Worm (Caenorhabditis elegans): ENCODE results near the gene clec-4.
"Not testable (repeated sequence)": the region's sequence is repeated elsewhere in the genome, so short reads cannot be mapped to it uniquely, and the experiment has no call there.

- not testable (repeated sequence) for TF ChIP-seq C34F6.9 (tag; optimal IDR thresholded peaks at IDR 0.05); unc-39 (tag; optimal IDR thresholded peaks at IDR 0.05); Y55F3AM.14 (GFP tag; optimal IDR thresholded peaks at IDR 0.05); lin-11 (tag; optimal IDR thresholded peaks at IDR 0.05); unc-62 (GFP tag; optimal IDR thresholded peaks at IDR 0.05); fos-1 (tag; optimal IDR thresholded peaks at IDR 0.05); nhr-11 (tag; optimal IDR thresholded peaks at IDR 0.05); snpc-4 (tag; optimal IDR thresholded peaks at IDR 0.05); ztf-4 (tag; optimal IDR thresholded peaks at IDR 0.05); nhr-12 (tag; optimal IDR thresholded peaks at IDR 0.05)
These were observed 43.5 kb upstream of the clec-4 start, which contains the start of gene Y38E10A.14 for ce11 chrII:12624433-12624832.

Data from whole organism, L2 larva.